Fruit fly (Drosophila melanogaster): ENCODE measurements around the gene Atg18a.

The Atg18a gene

dm6 chr3L:8177795-8178564, 8.7 kb upstream of the Atg18a start, which contains the start of gene Nmt (continued):
- TF ChIP-seq HLH54F (GFP tag; optimal IDR thresholded peaks at IDR 0.05): no peak
- TF ChIP-seq Xrp1 (GFP tag; IDR thresholded peaks at IDR 0.05): no peak
- 0 out of 3 replicates have a peak, but pooled peaks have one; percentile 11 for TF ChIP-seq CG11093 (GFP tag; IDR thresholded peaks at IDR 0.05)
- TF ChIP-seq fd64A (GFP tag; optimal IDR thresholded peaks at IDR 0.05): no peak

dm6 chr3L:8180464-8181137, 6.1 kb upstream of the Atg18a start, which contains the start of the genes mthl7 and Uxs:
mthl7 (minus strand) TSS chr3L:8180514.
Uxs (plus strand) TSS chr3L:8180923.
- TF ChIP-seq inv (GFP tag; IDR thresholded peaks at IDR 0.05; ENCODE audit: partially characterized antibody) (no peak), CG9797 (GFP tag; optimal IDR thresholded peaks at IDR 0.05) (peak; percentile 42), sna (GFP tag; IDR thresholded peaks at IDR 0.05; ENCODE audit: partially characterized antibody) (peak; percentile 22; the same call in 1 of the 2 replicates), CG11560 (tag; IDR thresholded peaks at IDR 0.05) (no peak), mirr (GFP tag; optimal IDR thresholded peaks at IDR 0.05) (no peak), esg (GFP tag; conservative IDR thresholded peaks at IDR 0.05) (no peak), Fer3 (tag; optimal IDR thresholded peaks at IDR 0.05) (no peak), CG4328 (GFP tag; optimal IDR thresholded peaks at IDR 0.05) (no peak), D19B (GFP tag; optimal IDR thresholded peaks at IDR 0.05) (no peak), p53 (GFP tag; optimal IDR thresholded peaks at IDR 0.05) (no peak), stwl (tag; optimal IDR thresholded peaks at IDR 0.05) (peak; percentile 4), Dfd (GFP tag; optimal IDR thresholded peaks at IDR 0.05) (no peak), E2f1 (GFP tag; IDR thresholded peaks at IDR 0.05) (no peak), CG31365 (tag; optimal IDR thresholded peaks at IDR 0.05) (no peak), Dad (GFP tag; optimal IDR thresholded peaks at IDR 0.05) (no peak), CG2875 (GFP tag; optimal IDR thresholded peaks at IDR 0.05) (no peak), CG15601 (tag; optimal IDR thresholded peaks at IDR 0.05) (no peak), grau (tag; optimal IDR thresholded peaks at IDR 0.05) (peak; percentile 15), Atf3 (GFP tag; optimal IDR thresholded peaks at IDR 0.05) (no peak), pb (GFP tag; optimal IDR thresholded peaks at IDR 0.05) (no peak), CG11504 (tag; optimal IDR thresholded peaks at IDR 0.05) (no peak), Mrtf (GFP tag; IDR thresholded peaks at IDR 0.05) (no peak), bbx (GFP tag; IDR thresholded peaks at IDR 0.05; ENCODE audit: partially characterized antibody) (no peak; the same call in 1 of the 2 replicates), CG13894 (tag; optimal IDR thresholded peaks at IDR 0.05) (no peak), MTF-1 (GFP tag; optimal IDR thresholded peaks at IDR 0.05; ENCODE audit: borderline replicate concordance) (no peak), CG30403 (GFP tag; optimal IDR thresholded peaks at IDR 0.05) (no peak), Hr3 (GFP tag; optimal IDR thresholded peaks at IDR 0.05) (no peak), nom (GFP tag; optimal IDR thresholded peaks at IDR 0.05) (no peak), tna (GFP tag; IDR thresholded peaks at IDR 0.05; ENCODE audit: partially characterized antibody) (no peak), sima (GFP tag; optimal IDR thresholded peaks at IDR 0.05) (no peak), tx (GFP tag; optimal IDR thresholded peaks at IDR 0.05) (no peak), lilli (GFP tag; optimal IDR thresholded peaks at IDR 0.05) (no peak), amos (GFP tag; IDR thresholded peaks at IDR 0.05; ENCODE audit: partially characterized antibody) (peak; percentile 30; the same call in 1 of the 2 replicates), pros (GFP tag; optimal IDR thresholded peaks at IDR 0.05) (no peak), sim (GFP tag; IDR thresholded peaks at IDR 0.05) (no peak), CG2116 (GFP tag; optimal IDR thresholded peaks at IDR 0.05) (peak; percentile 25), Nf-YC (tag; optimal IDR thresholded peaks at IDR 0.05) (no peak), Sry-β (GFP tag; optimal IDR thresholded peaks at IDR 0.05) (no peak), MBD-R2 (GFP tag; IDR thresholded peaks at IDR 0.05) (peak; percentile 75), CG17829 (tag; optimal IDR thresholded peaks at IDR 0.05) (no peak), CG11247 (GFP tag; IDR thresholded peaks at IDR 0.05) (no peak), CG2120 (GFP tag; optimal IDR thresholded peaks at IDR 0.05) (no peak)

Data from whole organism, embryonic.